Worm (Caenorhabditis elegans): Measurements from ENCODE around the gene F42E8.1.

DNA sequence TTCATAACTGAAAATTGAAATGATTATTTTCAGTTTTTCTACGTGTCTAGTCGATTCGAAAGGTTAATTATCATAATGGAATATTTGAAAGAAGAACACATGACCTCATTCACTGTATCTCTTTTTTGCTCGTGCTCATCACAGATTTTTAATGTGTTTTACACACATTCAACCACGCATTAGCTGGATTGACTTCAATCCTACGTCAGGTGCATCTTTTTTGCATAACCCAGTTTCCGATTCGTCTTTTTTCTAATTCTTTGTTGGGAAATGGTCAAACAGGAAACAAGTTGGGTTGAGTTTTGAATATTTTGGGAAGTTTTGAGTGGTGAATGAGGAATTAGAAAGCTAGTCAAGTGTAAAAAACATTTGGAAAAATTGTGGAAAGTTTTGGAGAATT is 8.3 kb downstream of the F42E8.1 start:
- TF ChIP-seq him-1 (tag; optimal IDR thresholded peaks at IDR 0.05) (no peak), dao-5 (tag; optimal IDR thresholded peaks at IDR 0.05) (no peak), W03F9.2 (tag; optimal IDR thresholded peaks at IDR 0.05) (no peak)

Measured in whole organism, L4/young adult.